Fruit fly (Drosophila melanogaster): ENCODE measurements around the gene Mks1.

Mks1 gene

DNA sequence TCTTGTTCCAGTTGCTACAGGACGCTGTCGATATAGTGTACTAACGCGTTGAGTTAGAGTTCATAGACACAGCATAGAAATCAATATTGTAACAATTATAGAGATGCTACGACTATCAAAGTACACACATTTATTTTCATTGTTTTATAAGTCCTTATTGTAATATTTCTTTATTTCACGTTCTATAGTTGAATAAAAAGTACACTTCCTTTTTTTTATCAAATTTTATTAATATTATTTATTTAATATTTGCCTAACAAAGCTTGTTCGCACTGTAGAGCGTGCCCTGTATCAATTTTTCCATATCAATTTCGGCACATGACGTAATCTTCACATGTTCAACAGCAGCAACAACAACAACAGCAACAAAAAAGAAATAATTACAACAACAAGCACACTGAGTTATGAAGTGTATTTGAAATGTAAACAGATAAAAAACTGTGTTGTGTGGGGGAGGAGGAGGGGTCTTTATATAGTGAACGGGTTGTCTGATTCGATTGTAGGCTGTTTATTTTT is 22.4 kb downstream of the Mks1 start (continued):
- peak; percentile 1 for TF ChIP-seq CG3032 (tag; optimal IDR thresholded peaks at IDR 0.05)
- peak; percentile 92 for TF ChIP-seq vri (GFP tag; optimal IDR thresholded peaks at IDR 0.05)
- TF ChIP-seq CG6276 (GFP tag; optimal IDR thresholded peaks at IDR 0.05) = peak; percentile 19
- peak; percentile 46 for TF ChIP-seq OdsH (GFP tag; optimal IDR thresholded peaks at IDR 0.05)
- 0 out of 3 replicates have a peak, but pooled peaks have one; percentile 27 for TF ChIP-seq eg (GFP tag; IDR thresholded peaks at IDR 0.05)
- peak; percentile 45 for TF ChIP-seq CG32006 (GFP tag; optimal IDR thresholded peaks at IDR 0.05)
- no peak for TF ChIP-seq CG8632 (GFP tag; optimal IDR thresholded peaks at IDR 0.05)
- peak; percentile 68 for TF ChIP-seq svp (GFP tag)
- peak; percentile 19 for TF ChIP-seq CG34406 (GFP tag; optimal IDR thresholded peaks at IDR 0.05)
- TF ChIP-seq Ets21C (GFP tag; optimal IDR thresholded peaks at IDR 0.05) = no peak
- TF ChIP-seq cyc (GFP tag; optimal IDR thresholded peaks at IDR 0.05) = no peak
- no peak for TF ChIP-seq salr (GFP tag; optimal IDR thresholded peaks at IDR 0.05)
- no peak for TF ChIP-seq Hr38 (GFP tag; optimal IDR thresholded peaks at IDR 0.05)
- no peak; the same call in 2 of the 3 replicates for TF ChIP-seq CG6163 (GFP tag; IDR thresholded peaks at IDR 0.05)
- TF ChIP-seq Smox (GFP tag; optimal IDR thresholded peaks at IDR 0.05) = peak; percentile 7
- peak; percentile 60 for TF ChIP-seq CG8119 (GFP tag; IDR thresholded peaks at IDR 0.05)
- TF ChIP-seq CG3919 (GFP tag; optimal IDR thresholded peaks at IDR 0.05) = no peak
- TF ChIP-seq esn (GFP tag; optimal IDR thresholded peaks at IDR 0.05) = peak; percentile 48
- peak; percentile 96 for TF ChIP-seq fkh (GFP tag; optimal IDR thresholded peaks at IDR 0.05)
- TF ChIP-seq Gug (GFP tag; IDR thresholded peaks at IDR 0.05) = no peak
- peak; percentile 12 for TF ChIP-seq pdm3 (GFP tag; optimal IDR thresholded peaks at IDR 0.05)
- TF ChIP-seq fd59A (GFP tag; optimal IDR thresholded peaks at IDR 0.05) = no peak
- TF ChIP-seq CG16779 (tag; optimal IDR thresholded peaks at IDR 0.05) = no peak
- peak; percentile 44 for TF ChIP-seq topi (GFP tag; optimal IDR thresholded peaks at IDR 0.05)
- peak; percentile 19 for TF ChIP-seq Sox102F (GFP tag; optimal IDR thresholded peaks at IDR 0.05)

dm6 chrX:12472244-12472736 is 24.1 kb downstream of the Mks1 start:
- TF ChIP-seq Met (GFP tag; optimal IDR thresholded peaks at IDR 0.05) (peak; percentile 92), CG10631 (GFP tag; optimal IDR thresholded peaks at IDR 0.05) (peak; percentile 94), Eip93F (GFP tag; optimal IDR thresholded peaks at IDR 0.05) (peak; percentile 73), Eip78C (GFP tag) (peak; percentile 99), OdsH (GFP tag; optimal IDR thresholded peaks at IDR 0.05) (peak; percentile 94), topi (GFP tag; optimal IDR thresholded peaks at IDR 0.05) (peak; percentile 92), vri (GFP tag; optimal IDR thresholded peaks at IDR 0.05) (peak; percentile 85), fd59A (GFP tag; optimal IDR thresholded peaks at IDR 0.05) (peak; percentile 85), Ets21C (GFP tag; optimal IDR thresholded peaks at IDR 0.05) (peak; percentile 76), CG8119 (GFP tag; IDR thresholded peaks at IDR 0.05) (peak; percentile 97), Eip75B (GFP tag; optimal IDR thresholded peaks at IDR 0.05) (peak; percentile 91), CG8319 (GFP tag; optimal IDR thresholded peaks at IDR 0.05) (peak; percentile 87), fd85E (GFP tag; optimal IDR thresholded peaks at IDR 0.05) (peak; percentile 76), salr (GFP tag; optimal IDR thresholded peaks at IDR 0.05) (peak; percentile 72 to 91), CG11294 (GFP tag; IDR thresholded peaks at IDR 0.05) (peak; percentile 95), Hr38 (GFP tag; optimal IDR thresholded peaks at IDR 0.05) (no peak), CG34406 (GFP tag; optimal IDR thresholded peaks at IDR 0.05) (peak; percentile 93), Sox14 (GFP tag; optimal IDR thresholded peaks at IDR 0.05) (peak; percentile 86), CG6276 (GFP tag; optimal IDR thresholded peaks at IDR 0.05) (peak; percentile 89), Hr4 (GFP tag; optimal IDR thresholded peaks at IDR 0.05) (peak; percentile 94), dsx (GFP tag; optimal IDR thresholded peaks at IDR 0.05; ENCODE audit: poor library complexity, severe bottlenecking) (peak; percentile 90), CG16779 (tag; optimal IDR thresholded peaks at IDR 0.05) (peak; percentile 89), dac (GFP tag; optimal IDR thresholded peaks at IDR 0.05) (peak; percentile 87), Hr39 (GFP tag; optimal IDR thresholded peaks at IDR 0.05) (peak; percentile 75), CG1621 (tag; optimal IDR thresholded peaks at IDR 0.05) (peak; percentile 82), Gug (GFP tag; IDR thresholded peaks at IDR 0.05) (peak; percentile 96), svp (GFP tag) (peak; percentile 97), acj6 (GFP tag; optimal IDR thresholded peaks at IDR 0.05) (peak; percentile 96), CG32006 (GFP tag; optimal IDR thresholded peaks at IDR 0.05) (peak; percentile 96), eg (GFP tag; IDR thresholded peaks at IDR 0.05) (peak; percentile 97), CG9139 (GFP tag; optimal IDR thresholded peaks at IDR 0.05) (peak; percentile 76), CG4318 (GFP tag; optimal IDR thresholded peaks at IDR 0.05) (peak; percentile 92), CG6808 (GFP tag; optimal IDR thresholded peaks at IDR 0.05) (peak; percentile 87), Sox102F (GFP tag; optimal IDR thresholded peaks at IDR 0.05) (peak; percentile 88), Sox15 (GFP tag; optimal IDR thresholded peaks at IDR 0.05) (peak; percentile 88), Smox (GFP tag; optimal IDR thresholded peaks at IDR 0.05) (peak; percentile 88), pdm3 (GFP tag; optimal IDR thresholded peaks at IDR 0.05) (peak; percentile 91), spab (GFP tag; optimal IDR thresholded peaks at IDR 0.05) (peak; percentile 84), CG11762 (GFP tag; optimal IDR thresholded peaks at IDR 0.05; ENCODE audit: insufficient read depth) (peak; percentile 88), fkh (GFP tag; optimal IDR thresholded peaks at IDR 0.05) (peak; percentile 81)
